Worm (Caenorhabditis elegans): ENCODE data around the gene tyra-2.

- TF ChIP-seq aly-2 (tag; optimal IDR thresholded peaks at IDR 0.05) (no peak), lsy-2 (tag; optimal IDR thresholded peaks at IDR 0.05) (no peak), ztf-11 (tag; optimal IDR thresholded peaks at IDR 0.05) (no peak), unc-62 (GFP tag; optimal IDR thresholded peaks at IDR 0.05) (no peak), zag-1 (tag; optimal IDR thresholded peaks at IDR 0.05) (no peak), lin-13 (GFP tag; optimal IDR thresholded peaks at IDR 0.05) (no peak), sma-9 (GFP tag; optimal IDR thresholded peaks at IDR 0.05) (no peak), sma-9 (tag; optimal IDR thresholded peaks at IDR 0.05) (no peak), mab-5 (tag; optimal IDR thresholded peaks at IDR 0.05) (no peak), ztf-1 (GFP tag; conservative IDR thresholded peaks at IDR 0.05) (no peak), nhr-11 (tag; optimal IDR thresholded peaks at IDR 0.05) (no peak), ceh-82 (tag; optimal IDR thresholded peaks at IDR 0.05) (no peak), lin-11 (tag; optimal IDR thresholded peaks at IDR 0.05) (no peak), snpc-4 (tag; optimal IDR thresholded peaks at IDR 0.05) (no peak), mbf-1 (tag; optimal IDR thresholded peaks at IDR 0.05) (no peak)
Observed at ce11 chrX:7005475-7005874, at the start of gene tyra-2.

Measured in whole organism, L2 larva.